Worm (Caenorhabditis elegans): ENCODE results near the gene bath-23.

ce11 chrII:3338556-3338955 is 32.6 kb upstream of the bath-23 start, which contains the start of gene F14D2.7:
- TF ChIP-seq nhr-11 (tag; optimal IDR thresholded peaks at IDR 0.05), result no peak
- TF ChIP-seq syd-9 (tag; optimal IDR thresholded peaks at IDR 0.05), result no peak
- TF ChIP-seq madf-2 (tag; optimal IDR thresholded peaks at IDR 0.05), result no peak
- no peak for TF ChIP-seq zip-5 (tag; optimal IDR thresholded peaks at IDR 0.05)
- TF ChIP-seq ceh-24 (tag; optimal IDR thresholded peaks at IDR 0.05), result no peak
- TF ChIP-seq pag-3 (tag; optimal IDR thresholded peaks at IDR 0.05; ENCODE audit: borderline replicate concordance), result no peak
- no peak for TF ChIP-seq pha-4 (tag; optimal IDR thresholded peaks at IDR 0.05)
- TF ChIP-seq pqm-1 (tag; optimal IDR thresholded peaks at IDR 0.05), result no peak
